Fruit fly (Drosophila melanogaster): ENCODE measurements around the gene CG32085.

Gene CG32085

dm6 chr3L:11627819-11628483 lies 52.2 kb downstream of the CG32085 start, which contains the start of gene Apt1:
Apt1 (plus strand) TSS chr3L:11628037.
- TF ChIP-seq Ets98B (GFP tag; IDR thresholded peaks at IDR 0.05) = no peak
- TF ChIP-seq CG4496 (GFP tag; IDR thresholded peaks at IDR 0.05) = peak; percentile 52; the same call in 2 of the 3 replicates

DNA sequence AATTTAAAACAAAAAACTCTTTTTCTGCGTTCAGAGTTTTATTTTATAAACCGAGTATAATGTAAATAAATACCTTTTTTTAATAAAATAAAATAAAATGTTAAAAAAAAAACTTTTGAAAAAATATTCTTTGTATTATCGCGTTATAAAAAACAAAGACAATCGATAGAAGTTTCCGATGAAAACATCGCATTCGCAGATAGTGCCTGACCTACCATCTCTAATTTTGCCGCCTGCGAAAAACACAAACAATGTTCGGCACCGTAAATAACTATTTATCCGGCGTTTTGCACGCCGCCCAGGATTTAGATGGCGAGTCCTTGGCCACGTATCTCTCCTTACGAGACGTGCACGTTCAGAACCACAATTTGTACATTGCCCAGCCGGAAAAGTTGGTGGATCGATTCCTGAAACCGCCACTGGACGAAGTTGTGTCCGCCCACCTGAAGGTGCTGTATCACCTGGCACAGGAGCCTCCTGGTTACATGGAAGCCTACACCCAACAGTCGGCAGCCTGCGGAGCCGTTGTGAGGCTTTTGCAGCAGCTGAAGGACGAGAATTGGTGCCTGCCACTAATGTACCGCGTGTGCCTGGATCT lies 53.8 kb downstream of the CG32085 start, which contains the start of gene PCID2:
Gene PCID2 (plus strand): TSS at position 213 of the 598 bp plus-strand sequence.
- no peak for TF ChIP-seq gl (tag; optimal IDR thresholded peaks at IDR 0.05)
- TF ChIP-seq Pif1B (GFP tag; optimal IDR thresholded peaks at IDR 0.05) = no peak
- TF ChIP-seq CG9948 (tag; optimal IDR thresholded peaks at IDR 0.05) = no peak
- TF ChIP-seq CG14655 (GFP tag; optimal IDR thresholded peaks at IDR 0.05) = no peak
- no peak for TF ChIP-seq Ets98B (GFP tag; IDR thresholded peaks at IDR 0.05)
- no peak for TF ChIP-seq rn (GFP tag; IDR thresholded peaks at IDR 0.05)
- TF ChIP-seq CG15710 (tag; optimal IDR thresholded peaks at IDR 0.05) = no peak
- TF ChIP-seq CG10348 (GFP tag; IDR thresholded peaks at IDR 0.05) = no peak
- TF ChIP-seq CG12605 (GFP tag; IDR thresholded peaks at IDR 0.05) = no peak
- no peak for TF ChIP-seq Pif1A (GFP tag; optimal IDR thresholded peaks at IDR 0.05)
- no peak for TF ChIP-seq EcR (GFP tag; optimal IDR thresholded peaks at IDR 0.05)
- TF ChIP-seq CG32121 (GFP tag; IDR thresholded peaks at IDR 0.05) = no peak
- TF ChIP-seq fd96Ca (GFP tag; IDR thresholded peaks at IDR 0.05) = no peak
- no peak for TF ChIP-seq CG8301 (tag; optimal IDR thresholded peaks at IDR 0.05)
- no peak for TF ChIP-seq D1 (tag; optimal IDR thresholded peaks at IDR 0.05)

DNA sequence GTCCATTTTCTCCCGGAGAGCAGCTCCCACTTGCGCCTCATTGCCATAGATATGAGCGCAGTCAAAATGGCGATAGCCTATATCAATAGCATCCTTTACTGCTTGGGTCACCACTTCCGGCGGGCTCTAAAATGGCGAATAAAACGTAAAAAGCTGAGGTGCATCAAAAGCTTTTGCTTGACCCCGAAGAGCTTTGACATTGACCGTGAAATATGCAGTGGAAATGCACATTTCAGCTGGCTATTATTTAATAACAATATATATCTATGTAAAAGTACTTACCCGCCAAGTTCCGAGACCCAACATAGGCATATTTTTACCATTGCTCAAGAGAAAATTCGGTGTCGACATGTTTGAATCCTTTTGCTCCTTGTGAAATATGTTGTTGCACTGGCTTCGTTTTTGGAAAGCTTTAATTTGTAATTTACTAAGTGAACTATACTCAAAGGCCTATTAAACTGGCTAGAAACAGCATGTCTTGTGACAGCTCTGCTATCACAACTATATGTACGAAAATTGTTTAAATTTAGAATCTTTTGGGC lies 54.4 kb downstream of the CG32085 start, which contains the start of gene CG6083:
Gene CG6083 (minus strand): TSS at position 492 of the 542 bp plus-strand sequence.
- TF ChIP-seq CG9948 (tag; optimal IDR thresholded peaks at IDR 0.05) (no peak), CG14655 (GFP tag; optimal IDR thresholded peaks at IDR 0.05) (no peak), fd96Ca (GFP tag; IDR thresholded peaks at IDR 0.05) (no peak), rn (GFP tag; IDR thresholded peaks at IDR 0.05) (no peak)

dm6 chr3L:11624281-11624680 lies 55.9 kb downstream of the CG32085 start, which contains the start of gene Akr1B:
Akr1B (minus strand) TSS chr3L:11624381.
- TF ChIP-seq Ets98B (GFP tag; IDR thresholded peaks at IDR 0.05) (no peak), CG15710 (tag; optimal IDR thresholded peaks at IDR 0.05) (no peak), EcR (GFP tag; optimal IDR thresholded peaks at IDR 0.05) (no peak), CG9948 (tag; optimal IDR thresholded peaks at IDR 0.05) (no peak)

- no peak for TF ChIP-seq CG14655 (GFP tag; optimal IDR thresholded peaks at IDR 0.05)
- no peak for TF ChIP-seq rn (GFP tag; IDR thresholded peaks at IDR 0.05)
- TF ChIP-seq CG32121 (GFP tag; IDR thresholded peaks at IDR 0.05) = no peak
- TF ChIP-seq gl (tag; optimal IDR thresholded peaks at IDR 0.05) = no peak
- TF ChIP-seq CG12605 (GFP tag; IDR thresholded peaks at IDR 0.05) = no peak
- TF ChIP-seq CG9948 (tag; optimal IDR thresholded peaks at IDR 0.05) = no peak
- no peak for TF ChIP-seq fd96Ca (GFP tag; IDR thresholded peaks at IDR 0.05)
- TF ChIP-seq CG8301 (tag; optimal IDR thresholded peaks at IDR 0.05) = no peak
- TF ChIP-seq CG17806 (tag; optimal IDR thresholded peaks at IDR 0.05) = no peak
- no peak for TF ChIP-seq CG34367 (tag; optimal IDR thresholded peaks at IDR 0.05)
- peak; percentile 44 for TF ChIP-seq EcR (GFP tag; optimal IDR thresholded peaks at IDR 0.05)
- no peak for TF ChIP-seq CG10348 (GFP tag; IDR thresholded peaks at IDR 0.05)
- no peak for TF ChIP-seq CG8159 (tag; optimal IDR thresholded peaks at IDR 0.05)
- TF ChIP-seq Ets98B (GFP tag; IDR thresholded peaks at IDR 0.05) = peak; percentile 34; the same call in 1 of the 2 replicates
- peak; percentile 36 for TF ChIP-seq Pif1B (GFP tag; optimal IDR thresholded peaks at IDR 0.05)
- no peak for TF ChIP-seq CG13204 (GFP tag; optimal IDR thresholded peaks at IDR 0.05)
- TF ChIP-seq CG15710 (tag; optimal IDR thresholded peaks at IDR 0.05) = peak; percentile 8
- TF ChIP-seq D1 (tag; optimal IDR thresholded peaks at IDR 0.05) = no peak
- peak; percentile 1 for TF ChIP-seq Snoo (tag; optimal IDR thresholded peaks at IDR 0.05)
- peak; percentile 58; the same call in 1 of the 3 replicates for TF ChIP-seq CG4496 (GFP tag; IDR thresholded peaks at IDR 0.05)
- TF ChIP-seq Pif1A (GFP tag; optimal IDR thresholded peaks at IDR 0.05) = peak; percentile 15
Measured at dm6 chr3L:11623245-11623883, 56.8 kb downstream of the CG32085 start.

- no peak for TF ChIP-seq CG34367 (tag; optimal IDR thresholded peaks at IDR 0.05)
- no peak for TF ChIP-seq CG8159 (tag; optimal IDR thresholded peaks at IDR 0.05)
- no peak for TF ChIP-seq CG13204 (GFP tag; optimal IDR thresholded peaks at IDR 0.05)
- no peak for TF ChIP-seq gl (tag; optimal IDR thresholded peaks at IDR 0.05)
- no peak for TF ChIP-seq CG8301 (tag; optimal IDR thresholded peaks at IDR 0.05)
- no peak for TF ChIP-seq Pif1A (GFP tag; optimal IDR thresholded peaks at IDR 0.05)
- TF ChIP-seq Snoo (tag; optimal IDR thresholded peaks at IDR 0.05) = no peak
- no peak for TF ChIP-seq EcR (GFP tag; optimal IDR thresholded peaks at IDR 0.05)
- no peak for TF ChIP-seq Pif1B (GFP tag; optimal IDR thresholded peaks at IDR 0.05)
- TF ChIP-seq CG10348 (GFP tag; IDR thresholded peaks at IDR 0.05) = no peak
- TF ChIP-seq D1 (tag; optimal IDR thresholded peaks at IDR 0.05) = no peak
- TF ChIP-seq CG4496 (GFP tag; IDR thresholded peaks at IDR 0.05) = no peak
- TF ChIP-seq CG15710 (tag; optimal IDR thresholded peaks at IDR 0.05) = no peak
- TF ChIP-seq CG14655 (GFP tag; optimal IDR thresholded peaks at IDR 0.05) = no peak
- TF ChIP-seq fd96Ca (GFP tag; IDR thresholded peaks at IDR 0.05) = no peak
- no peak for TF ChIP-seq CG9948 (tag; optimal IDR thresholded peaks at IDR 0.05)
- TF ChIP-seq CG32121 (GFP tag; IDR thresholded peaks at IDR 0.05) = no peak
- no peak for TF ChIP-seq Ets98B (GFP tag; IDR thresholded peaks at IDR 0.05)
Measured at dm6 chr3L:11622750-11623149, 57.4 kb downstream of the CG32085 start.

All from whole organism, pupa.